Fruit fly (Drosophila melanogaster): ENCODE results near the gene CG9451.

The CG9451 gene

DNA sequence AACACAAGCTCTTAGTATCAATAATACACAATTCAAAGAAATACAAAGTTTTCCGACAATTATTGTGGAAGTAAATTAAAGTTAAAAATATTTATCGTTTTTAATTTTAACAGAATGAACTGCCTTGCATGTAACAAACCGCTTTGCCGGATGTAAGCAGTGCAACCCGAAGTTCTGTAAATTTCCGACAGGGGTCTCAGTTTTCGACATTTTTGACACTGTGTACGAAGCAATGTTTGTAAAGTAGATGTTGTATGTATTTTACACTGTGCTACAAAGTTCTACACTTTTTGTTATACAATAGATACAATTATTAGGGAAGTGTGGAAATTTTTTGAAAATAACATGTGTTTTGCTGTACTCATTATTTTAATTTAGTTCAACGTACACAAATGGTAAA is 15.9 kb upstream of the CG9451 start (continued):
- TF ChIP-seq CG17829 (tag; optimal IDR thresholded peaks at IDR 0.05) = peak; percentile 82
- TF ChIP-seq vnd (GFP tag; IDR thresholded peaks at IDR 0.05; ENCODE audit: partially characterized antibody) = peak; percentile 49; the same call in 2 of the 3 replicates
- TF ChIP-seq mld (GFP tag; IDR thresholded peaks at IDR 0.05; ENCODE audit: partially characterized antibody) = no peak
- no peak for TF ChIP-seq pan (optimal IDR thresholded peaks at IDR 0.05)
- peak in 1 of 2 experiments; percentile 93 for TF ChIP-seq pan (GFP tag; optimal IDR thresholded peaks at IDR 0.05 in 1 of 2, IDR thresholded peaks at IDR 0.05 in 1 of 2)
- TF ChIP-seq zfh1 (GFP tag; IDR thresholded peaks at IDR 0.05) = peak; percentile 96
- peak; percentile 63 for TF ChIP-seq CG13123 (GFP tag; optimal IDR thresholded peaks at IDR 0.05)
- peak; percentile 90 for TF ChIP-seq MTF-1 (GFP tag; optimal IDR thresholded peaks at IDR 0.05; ENCODE audit: borderline replicate concordance)
- peak; percentile 87 for TF ChIP-seq sens-2 (GFP tag; IDR thresholded peaks at IDR 0.05)
- no peak for TF ChIP-seq chinmo (GFP tag; IDR thresholded peaks at IDR 0.05; ENCODE audit: partially characterized antibody)
- TF ChIP-seq CG10274 (GFP tag; optimal IDR thresholded peaks at IDR 0.05) = peak; percentile 83
- TF ChIP-seq trh (GFP tag; optimal IDR thresholded peaks at IDR 0.05) = peak; percentile 88
- peak; percentile 81 for TF ChIP-seq Myb (GFP tag; optimal IDR thresholded peaks at IDR 0.05)
- peak; percentile 86 for TF ChIP-seq CG3281 (GFP tag; optimal IDR thresholded peaks at IDR 0.05)
- no peak for TF ChIP-seq Tbp (GFP tag; optimal IDR thresholded peaks at IDR 0.05)
- TF ChIP-seq pb (GFP tag; optimal IDR thresholded peaks at IDR 0.05) = peak; percentile 95
- TF ChIP-seq D19B (GFP tag; optimal IDR thresholded peaks at IDR 0.05) = peak; percentile 81
- no peak for TF ChIP-seq CG7745 (tag; optimal IDR thresholded peaks at IDR 0.05)
- peak; percentile 70 for TF ChIP-seq CG13296 (GFP tag; optimal IDR thresholded peaks at IDR 0.05)
- no peak for TF ChIP-seq CG7963 (GFP tag; IDR thresholded peaks at IDR 0.05; ENCODE audit: partially characterized antibody)
- no peak for TF ChIP-seq hbn (GFP tag; IDR thresholded peaks at IDR 0.05; ENCODE audit: partially characterized antibody)
- peak; percentile 92 for TF ChIP-seq CG17328 (GFP tag; IDR thresholded peaks at IDR 0.05)
- TF ChIP-seq HmgZ (tag; optimal IDR thresholded peaks at IDR 0.05) = peak; percentile 85
- peak; percentile 61 for TF ChIP-seq CG6854 (GFP tag; optimal IDR thresholded peaks at IDR 0.05)
- peak; percentile 90 for TF ChIP-seq CG30403 (GFP tag; optimal IDR thresholded peaks at IDR 0.05)
- TF ChIP-seq Sox102F (GFP tag; optimal IDR thresholded peaks at IDR 0.05) = peak; percentile 72
- TF ChIP-seq sug (tag; optimal IDR thresholded peaks at IDR 0.05) = peak; percentile 82
- TF ChIP-seq Awh (GFP tag; IDR thresholded peaks at IDR 0.05) = peak; percentile 88
- 0 out of 2 replicates have a peak, but pooled peaks have one; percentile 17 for TF ChIP-seq Scr (GFP tag; IDR thresholded peaks at IDR 0.05; ENCODE audit: partially characterized antibody)
- TF ChIP-seq sna (GFP tag; IDR thresholded peaks at IDR 0.05; ENCODE audit: partially characterized antibody) = no peak
- TF ChIP-seq CG2202 (tag; optimal IDR thresholded peaks at IDR 0.05) = peak; percentile 54
- no peak for TF ChIP-seq fru (optimal IDR thresholded peaks at IDR 0.05)
- peak; percentile 95 for TF ChIP-seq mam (GFP tag; optimal IDR thresholded peaks at IDR 0.05)
- TF ChIP-seq esg (GFP tag; conservative IDR thresholded peaks at IDR 0.05) = peak; percentile 47
- peak in 1 of 2 experiments; percentile 17 for TF ChIP-seq Dfd (GFP tag; optimal IDR thresholded peaks at IDR 0.05)
- peak; percentile 73 for TF ChIP-seq Jarid2 (GFP tag; optimal IDR thresholded peaks at IDR 0.05)
- no peak for TF ChIP-seq CG6683 (GFP tag; optimal IDR thresholded peaks at IDR 0.05)
- TF ChIP-seq CG17186 (GFP tag; optimal IDR thresholded peaks at IDR 0.05) = peak; percentile 13
- TF ChIP-seq CG3847 (GFP tag; IDR thresholded peaks at IDR 0.05) = peak; percentile 90
- peak; percentile 84 for TF ChIP-seq vfl (GFP tag; optimal IDR thresholded peaks at IDR 0.05)
- peak; percentile 89 for TF ChIP-seq CG9609 (GFP tag; optimal IDR thresholded peaks at IDR 0.05)
- TF ChIP-seq CG9876 (GFP tag; optimal IDR thresholded peaks at IDR 0.05) = peak; percentile 94
- peak; percentile 96 for TF ChIP-seq ttk (GFP tag; IDR thresholded peaks at IDR 0.05)
- TF ChIP-seq ranshi (GFP tag; IDR thresholded peaks at IDR 0.05) = peak; percentile 89
- TF ChIP-seq dan (GFP tag; IDR thresholded peaks at IDR 0.05) = peak; percentile 43; the same call in 1 of the 2 replicates
- peak; percentile 88 for TF ChIP-seq CG9727 (GFP tag; optimal IDR thresholded peaks at IDR 0.05)
- TF ChIP-seq CG14860 (GFP tag; IDR thresholded peaks at IDR 0.05; ENCODE audit: partially characterized antibody) = 0 out of 3 replicates have a peak, but pooled peaks have one; percentile 12
- peak; percentile 76 for TF ChIP-seq CG8388 (GFP tag; optimal IDR thresholded peaks at IDR 0.05)
- peak; percentile 97 for TF ChIP-seq CG32532 (GFP tag; IDR thresholded peaks at IDR 0.05)
- peak; percentile 27 for TF ChIP-seq TFAM (GFP tag; optimal IDR thresholded peaks at IDR 0.05)
- TF ChIP-seq CG2889 (GFP tag; IDR thresholded peaks at IDR 0.05) = peak; percentile 88
